Worm (Caenorhabditis elegans) whole organism, late embryonic: ENCODE measurements around the gene pqn-53.

Experiments
- C08G9.2 ChIP-seq: sonication (generic microtip); optimal IDR thresholded peaks from 2 replicates; lab custom pipeline; 2016; ENCODE audit warnings: mild to moderate bottlenecking, missing genetic modification characterization, moderate library complexity, missing compliant biosample characterization
- K09A11.1 ChIP-seq: sonication (generic microtip); optimal IDR thresholded peaks from 2 replicates; lab custom pipeline; 2017; ENCODE audit warnings: antibody characterized with exemption, mild to moderate bottlenecking, missing genetic modification characterization, missing compliant biosample characterization; ENCODE audit not compliant: insufficient read depth
- T23F11.4 ChIP-seq: fragments of 200-800 bp; sonication (Bioruptor generic); optimal IDR thresholded peaks from 2 replicates; lab custom pipeline; 2018; ENCODE audit warnings: mild to moderate bottlenecking, missing genetic modification characterization, missing compliant biosample characterization
- Y22D7AL.16 ChIP-seq: sonication (generic microtip); optimal IDR thresholded peaks from 2 replicates; lab custom pipeline; 2016; ENCODE audit warnings: missing genetic modification characterization, missing compliant biosample characterization
- ahr-1 ChIP-seq: sonication (generic microtip); optimal IDR thresholded peaks from 2 replicates; lab custom pipeline; 2016; ENCODE audit warnings: missing genetic modification characterization, missing compliant biosample characterization
- ceh-19 ChIP-seq: fragments of 200-800 bp; sonication (Bioruptor generic); optimal IDR thresholded peaks from 2 replicates; lab custom pipeline; 2018; ENCODE audit warnings: mild to moderate bottlenecking, missing genetic modification characterization, missing compliant biosample characterization
- ceh-22 ChIP-seq: sonication (generic microtip); optimal IDR thresholded peaks from 2 replicates; lab custom pipeline; 2017; ENCODE audit warnings: missing biosample characterization, missing genetic modification characterization
- ceh-24 ChIP-seq: sonication (generic microtip); optimal IDR thresholded peaks from 2 replicates; lab custom pipeline; 2016; ENCODE audit warnings: mild to moderate bottlenecking, missing genetic modification characterization, missing compliant biosample characterization
- ceh-30 ChIP-seq: fragments of 150-350 bp; optimal IDR thresholded peaks from 2 replicates; lab custom pipeline; 2014; ENCODE audit warnings: missing biosample characterization, missing genetic modification characterization
- ceh-31 ChIP-seq: sonication (generic microtip); optimal IDR thresholded peaks from 2 replicates; lab custom pipeline; 2016; ENCODE audit warnings: missing genetic modification characterization, missing compliant biosample characterization
- ceh-45 ChIP-seq: fragments of 200-800 bp; sonication (Bioruptor generic); IDR thresholded peaks from 2 replicates; pipeline ENCODE4 v1.3.6; 2022; ENCODE audit warnings: missing genetic modification reagents, missing genetic modification characterization, missing compliant biosample characterization
- dmd-4 ChIP-seq: sonication (generic microtip); optimal IDR thresholded peaks from 2 replicates; lab custom pipeline; 2016; ENCODE audit warnings: borderline replicate concordance, missing genetic modification characterization, missing compliant biosample characterization
- elt-2 ChIP-seq: sonication (generic microtip); optimal IDR thresholded peaks from 2 replicates; lab custom pipeline; 2016; ENCODE audit warnings: missing genetic modification reagents, missing genetic modification characterization, missing compliant biosample characterization
- elt-4 ChIP-seq: sonication (generic microtip); optimal IDR thresholded peaks from 2 replicates; lab custom pipeline; 2016; ENCODE audit warnings: missing genetic modification characterization, missing compliant biosample characterization
- ets-4 ChIP-seq: sonication (generic microtip); optimal IDR thresholded peaks from 2 replicates; lab custom pipeline; 2016; ENCODE audit warnings: missing genetic modification characterization, missing compliant biosample characterization
- fkh-10 ChIP-seq: fragments of 150-350 bp; optimal IDR thresholded peaks from 2 replicates; lab custom pipeline; 2014; ENCODE audit warnings: missing biosample characterization, missing genetic modification reagents, missing genetic modification characterization
- gmeb-2 ChIP-seq: sonication (generic microtip); optimal IDR thresholded peaks from 2 replicates; lab custom pipeline; 2016; ENCODE audit warnings: missing genetic modification characterization, inconsistent platforms, missing compliant biosample characterization
- hlh-13 ChIP-seq: fragments of 200-800 bp; sonication (Bioruptor generic); optimal IDR thresholded peaks from 2 replicates; lab custom pipeline; 2018; ENCODE audit warnings: mild to moderate bottlenecking, missing genetic modification characterization, missing compliant biosample characterization
- hlh-15 ChIP-seq: sonication (generic microtip); optimal IDR thresholded peaks from 2 replicates; lab custom pipeline; 2016; ENCODE audit warnings: missing genetic modification characterization, missing compliant biosample characterization
- hlh-30 ChIP-seq: sonication (generic microtip); optimal IDR thresholded peaks from 2 replicates; lab custom pipeline; 2017; ENCODE audit warnings: antibody characterized with exemption, missing genetic modification characterization, missing compliant biosample characterization; ENCODE audit not compliant: insufficient read depth
- madf-2 ChIP-seq: sonication (generic microtip); optimal IDR thresholded peaks from 2 replicates; lab custom pipeline; 2017; ENCODE audit warnings: missing genetic modification characterization, missing compliant biosample characterization
- mec-3 ChIP-seq: sonication (generic microtip); optimal IDR thresholded peaks from 2 replicates; lab custom pipeline; 2016; ENCODE audit warnings: borderline replicate concordance, missing genetic modification characterization, missing compliant biosample characterization
- nfya-1 ChIP-seq: sonication (generic microtip); optimal IDR thresholded peaks from 2 replicates; lab custom pipeline; 2017; ENCODE audit warnings: missing genetic modification characterization, mild to moderate bottlenecking, missing compliant biosample characterization, antibody characterized with exemption, moderate library complexity
- nhr-11 ChIP-seq: fragments of 150-350 bp; optimal IDR thresholded peaks from 2 replicates; lab custom pipeline; 2014; ENCODE audit warnings: missing biosample characterization, missing genetic modification characterization
- pax-1 ChIP-seq: fragments of 150-350 bp; optimal IDR thresholded peaks from 2 replicates; lab custom pipeline; 2014; ENCODE audit warnings: missing biosample characterization, missing genetic modification characterization
- pha-2 ChIP-seq: sonication (generic microtip); optimal IDR thresholded peaks from 2 replicates; lab custom pipeline; 2017; ENCODE audit warnings: mild to moderate bottlenecking, missing genetic modification characterization, missing compliant biosample characterization
- pqm-1 ChIP-seq: sonication (generic microtip); optimal IDR thresholded peaks from 2 replicates; lab custom pipeline; 2016; ENCODE audit warnings: missing genetic modification characterization, missing compliant biosample characterization
- pros-1 ChIP-seq: fragments of 150-350 bp; optimal IDR thresholded peaks from 2 replicates; lab custom pipeline; 2014; ENCODE audit warnings: missing biosample characterization, missing genetic modification reagents, missing genetic modification characterization
- ref-2 ChIP-seq: sonication (generic microtip); optimal IDR thresholded peaks from 2 replicates; lab custom pipeline; 2016; ENCODE audit warnings: missing genetic modification characterization, missing compliant biosample characterization
- rnt-1 ChIP-seq: sonication (generic microtip); optimal IDR thresholded peaks from 2 replicates; lab custom pipeline; 2016; ENCODE audit warnings: missing genetic modification characterization, missing compliant biosample characterization
- sdc-2 ChIP-seq: sonication (generic microtip); optimal IDR thresholded peaks from 2 replicates; lab custom pipeline; 2016; ENCODE audit warnings: missing genotype, missing genetic modification characterization, missing compliant biosample characterization
- sox-4 ChIP-seq: sonication (generic microtip); optimal IDR thresholded peaks from 2 replicates; lab custom pipeline; 2017; ENCODE audit warnings: mild to moderate bottlenecking, missing genetic modification characterization, inconsistent platforms, missing compliant biosample characterization
- syd-9 ChIP-seq: sonication (generic microtip); optimal IDR thresholded peaks from 2 replicates; lab custom pipeline; 2016; ENCODE audit warnings: mild to moderate bottlenecking, missing genetic modification characterization, moderate library complexity, missing compliant biosample characterization
- tbx-2 ChIP-seq: sonication (generic microtip); optimal IDR thresholded peaks from 2 replicates; lab custom pipeline; 2016; ENCODE audit warnings: missing genetic modification characterization, missing compliant biosample characterization
- tbx-7 ChIP-seq: sonication (generic microtip); optimal IDR thresholded peaks from 2 replicates; lab custom pipeline; 2016; ENCODE audit warnings: missing genotype, missing genetic modification characterization, missing compliant biosample characterization
- unc-3 ChIP-seq, 2 experiments: fragments of 200-800 bp in 1 of 2; sonication (Bioruptor generic) in 1 of 2; sonication (generic microtip) in 1 of 2; conservative IDR thresholded peaks in 1 of 2; optimal IDR thresholded peaks in 1 of 2; 2 replicates each; pipeline versions ENCODE4 v1.3.6 to Lab custom; 2016 to 2022; ENCODE audit warnings: missing compliant biosample characterization in 2 of 2, missing genetic modification characterization in 2 of 2, missing genetic modification reagents in 1 of 2
- unc-42 ChIP-seq: sonication (generic microtip); optimal IDR thresholded peaks from 2 replicates; lab custom pipeline; 2016; ENCODE audit warnings: missing genotype, missing genetic modification characterization, missing compliant biosample characterization
- ztf-16 ChIP-seq: sonication (generic microtip); optimal IDR thresholded peaks from 2 replicates; lab custom pipeline; 2017; ENCODE audit warnings: missing genetic modification characterization, missing compliant biosample characterization

The pqn-53 gene

ce11 chrV:12082932-12083331 is 17.7 kb upstream of the pqn-53 start, which contains the start of gene R07B7.10:
Gene R07B7.10, plus strand, starts transcription at chrV:12083216.
- TF ChIP-seq sox-4 (tag; lab: Kevin White, UChicago) (no peak), ceh-19 (GFP tag; lab: Kevin White, UChicago) (no peak), ref-2 (tag; lab: Kevin White, UChicago) (no peak)

- no peak for TF ChIP-seq pax-1
- TF ChIP-seq Y22D7AL.16 (tag; lab: Kevin White, UChicago): no peak
- TF ChIP-seq ceh-45 (GFP tag; lab: Robert Waterston, UW): no peak
- no peak for TF ChIP-seq nhr-11 (tag; lab: Kevin White, UChicago)
- TF ChIP-seq syd-9 (tag; lab: Kevin White, UChicago): no peak
- TF ChIP-seq mec-3 (tag; lab: Kevin White, UChicago): no peak
Observed at ce11 chrV:12080274-12080673, 15.1 kb upstream of the pqn-53 start, which contains the start of gene R07B7.9. Gene R07B7.9, minus strand, starts transcription at chrV:12080374.

- no peak for TF ChIP-seq ceh-22 (tag; lab: Kevin White, UChicago)
- TF ChIP-seq ceh-31 (tag; lab: Kevin White, UChicago): no peak
- TF ChIP-seq ztf-16: no peak
- no peak for TF ChIP-seq C08G9.2 (tag; lab: Kevin White, UChicago)
- TF ChIP-seq elt-2 (tag; lab: Kevin White, UChicago): no peak
- TF ChIP-seq pros-1 (tag; lab: Kevin White, UChicago): no peak
- no peak for TF ChIP-seq fkh-10
- no peak for TF ChIP-seq tbx-2
- no peak for TF ChIP-seq ceh-30
Observed at ce11 chrV:12075983-12076382, 10.8 kb upstream of the pqn-53 start.

- TF ChIP-seq hlh-13: no peak
- no peak for TF ChIP-seq ceh-22 (tag; lab: Kevin White, UChicago)
- no peak for TF ChIP-seq K09A11.1
- no peak for TF ChIP-seq ceh-24
- no peak for TF ChIP-seq madf-2
- no peak for TF ChIP-seq hlh-15
Observed at ce11 chrV:12074886-12075285, 9.7 kb upstream of the pqn-53 start, which contains the start of gene R07B7.6. Gene R07B7.6, minus strand, starts transcription at chrV:12074986.

- TF ChIP-seq hlh-30 (tag; lab: Kevin White, UChicago) (no peak), pros-1 (tag; lab: Kevin White, UChicago) (no peak), unc-3 (GFP tag; conservative IDR thresholded peaks at IDR 0.05; lab: Robert Waterston, UW) (no peak), unc-3 (tag; optimal IDR thresholded peaks at IDR 0.05; lab: Kevin White, UChicago) (no peak), dmd-4 (tag; lab: Kevin White, UChicago) (no peak), unc-42 (tag; lab: Kevin White, UChicago) (no peak), pqm-1 (no peak)
- TF ChIP-seq, all 69 proteins: peak for 0
Observed at ce11 chrV:12071483-12071882, 6.3 kb upstream of the pqn-53 start.

ce11 chrV:12070419-12070818 is 5.2 kb upstream of the pqn-53 start, which contains the start of gene kmo-1:
Gene kmo-1, minus strand, starts transcription at chrV:12070519.
- TF ChIP-seq dmd-4 (tag; lab: Kevin White, UChicago) (no peak), pha-2 (tag; lab: Kevin White, UChicago) (no peak), unc-42 (tag; lab: Kevin White, UChicago) (no peak), C08G9.2 (tag; lab: Kevin White, UChicago) (no peak), elt-2 (tag; lab: Kevin White, UChicago) (no peak), ets-4 (no peak), rnt-1 (tag; lab: Kevin White, UChicago) (no peak), nhr-11 (tag; lab: Kevin White, UChicago) (no peak), gmeb-2 (no peak), ahr-1 (tag; lab: Kevin White, UChicago) (no peak), nfya-1 (tag; lab: Kevin White, UChicago) (no peak), tbx-7 (tag; lab: Kevin White, UChicago) (no peak), T23F11.4 (GFP tag; lab: Kevin White, UChicago) (no peak), sdc-2 (no peak), madf-2 (no peak), elt-4 (no peak), pqm-1 (no peak)
